Worm (Caenorhabditis elegans) whole organism, L3 larva: ENCODE measurements around the gene mbk-1.

Experiments used
- R02D3.7 ChIP-seq: fragments of 150-350 bp; optimal IDR thresholded peaks from 2 replicates; lab custom pipeline; 2014; ENCODE audit warnings: missing biosample characterization, missing genetic modification characterization
- aly-2 ChIP-seq: fragments of 150-350 bp; optimal IDR thresholded peaks from 2 replicates; lab custom pipeline; 2014; ENCODE audit warnings: missing biosample characterization, missing genetic modification characterization
- fos-1 ChIP-seq: fragments of 150-350 bp; optimal IDR thresholded peaks from 2 replicates; lab custom pipeline; 2014; ENCODE audit warnings: missing biosample characterization, missing genetic modification characterization
- lin-39 ChIP-seq: fragments of 150-350 bp; optimal IDR thresholded peaks from 2 replicates; lab custom pipeline; 2018; ENCODE audit warnings: missing biosample characterization, missing genetic modification reagents, missing genetic modification characterization
- nhr-12 ChIP-seq: fragments of 150-350 bp; optimal IDR thresholded peaks from 2 replicates; lab custom pipeline; 2014; ENCODE audit warnings: missing biosample characterization, missing genetic modification characterization
- nhr-28 ChIP-seq: fragments of 150-350 bp; optimal IDR thresholded peaks from 2 replicates; lab custom pipeline; 2014; ENCODE audit warnings: missing biosample characterization, missing genetic modification characterization
- pqm-1 ChIP-seq: fragments of 150-350 bp; optimal IDR thresholded peaks from 2 replicates; lab custom pipeline; 2017; ENCODE audit warnings: missing biosample characterization, missing genetic modification characterization, inconsistent platforms
- ztf-11 ChIP-seq: fragments of 150-350 bp; optimal IDR thresholded peaks from 2 replicates; lab custom pipeline; 2014; ENCODE audit warnings: missing biosample characterization, missing genetic modification characterization
- ztf-4 ChIP-seq: fragments of 150-350 bp; optimal IDR thresholded peaks from 2 replicates; lab custom pipeline; 2014; ENCODE audit warnings: missing biosample characterization, missing genetic modification characterization

- TF ChIP-seq pqm-1 (tag; lab: Kevin White, UChicago) (no peak), R02D3.7 (tag; lab: Kevin White, UChicago) (no peak), nhr-12 (tag; lab: Kevin White, UChicago) (no peak), fos-1 (tag; lab: Kevin White, UChicago) (no peak), ztf-11 (tag; lab: Kevin White, UChicago) (no peak), nhr-28 (no peak), lin-39 (tag; lab: Kevin White, UChicago) (no peak), ztf-4 (tag; lab: Kevin White, UChicago) (no peak), aly-2 (tag; lab: Kevin White, UChicago) (no peak)
Measured at ce11 chrX:14828766-14829165, 4.4 kb upstream of the mbk-1 start.
